Fruit fly (Drosophila melanogaster) whole organism, embryonic: ENCODE data around the gene CG11581.

Experiments used
- Bteb2 ChIP-seq: fragments of 200-800 bp; sonication (Bioruptor generic); optimal IDR thresholded peaks from 2 replicates; lab custom pipeline; 2016; ENCODE audit warnings: missing biosample characterization, missing genetic modification characterization
- C15 ChIP-seq: fragments of 200-800 bp; sonication (Bioruptor generic); IDR thresholded peaks from 3 replicates; pipeline ENCODE4 v1.3.6; 2022; ENCODE audit warnings: missing biosample characterization, missing genetic modification characterization
- CG10366 ChIP-seq: fragments of 200-800 bp; sonication (Bioruptor generic); IDR thresholded peaks from 2 replicates; pipeline ENCODE4 v1.3.6; 2022; ENCODE audit warnings: missing biosample characterization, missing genetic modification characterization
- CG10462 ChIP-seq: fragments of 200-800 bp; sonication (Bioruptor generic); optimal IDR thresholded peaks from 2 replicates; lab custom pipeline; 2016; ENCODE audit warnings: missing biosample characterization, missing genetic modification characterization
- CG10543 ChIP-seq: fragments of 200-800 bp; sonication (Bioruptor generic); optimal IDR thresholded peaks from 3 replicates; lab custom pipeline; 2017; ENCODE audit warnings: missing biosample characterization, mild to moderate bottlenecking, missing genetic modification characterization, moderate library complexity
- CG10979 ChIP-seq: fragments of 200-800 bp; sonication (Bioruptor generic); optimal IDR thresholded peaks from 2 replicates; lab custom pipeline; 2018; ENCODE audit warnings: missing biosample characterization, mild to moderate bottlenecking, missing genetic modification characterization, moderate library complexity
- CG17186 ChIP-seq: fragments of 200-800 bp; sonication (Bioruptor generic); optimal IDR thresholded peaks from 3 replicates; lab custom pipeline; 2017; ENCODE audit warnings: missing biosample characterization, missing genetic modification reagents, missing genetic modification characterization
- CG17361 ChIP-seq: fragments of 200-800 bp; sonication (Bioruptor generic); IDR thresholded peaks from 3 replicates; pipeline ENCODE4 v1.3.6; 2022; ENCODE audit warnings: missing biosample characterization, missing genetic modification characterization
- CG18619 ChIP-seq: fragments of 200-800 bp; sonication (Bioruptor generic); optimal IDR thresholded peaks from 3 replicates; lab custom pipeline; 2017; ENCODE audit warnings: missing biosample characterization, mild to moderate bottlenecking, missing genetic modification characterization
- CG2116 ChIP-seq: fragments of 200-800 bp; sonication (Bioruptor generic); optimal IDR thresholded peaks from 3 replicates; lab custom pipeline; 2018; ENCODE audit warnings: missing biosample characterization, mild to moderate bottlenecking, missing genetic modification characterization
- CG32767 ChIP-seq: fragments of 200-800 bp; sonication (Bioruptor generic); IDR thresholded peaks from 2 replicates; pipeline ENCODE4 v1.3.6; 2022; ENCODE audit warnings: missing biosample characterization, missing genetic modification characterization
- CG34422 ChIP-seq: fragments of 200-800 bp; sonication (Bioruptor generic); IDR thresholded peaks from 3 replicates; pipeline ENCODE4 v1.3.6; 2022; ENCODE audit warnings: missing biosample characterization, missing genetic modification characterization
- CG4424 ChIP-seq: fragments of 200-800 bp; sonication (Bioruptor generic); optimal IDR thresholded peaks from 3 replicates; lab custom pipeline; 2016; ENCODE audit warnings: missing biosample characterization, missing genetic modification characterization
- CG4730 ChIP-seq: fragments of 200-800 bp; sonication (Bioruptor generic); IDR thresholded peaks from 2 replicates; pipeline ENCODE4 v1.3.6; 2022; ENCODE audit warnings: missing biosample characterization, missing genetic modification characterization
- CG6175 ChIP-seq: fragments of 200-800 bp; sonication (Bioruptor generic); IDR thresholded peaks from 3 replicates; pipeline ENCODE4 v1.3.6; 2022; ENCODE audit warnings: missing biosample characterization, missing genetic modification characterization
- CG7271 ChIP-seq: fragments of 200-800 bp; sonication (Bioruptor generic); optimal IDR thresholded peaks from 2 replicates; lab custom pipeline; 2018; ENCODE audit warnings: missing biosample characterization, mild to moderate bottlenecking, missing genetic modification characterization, moderate library complexity
- CG8388 ChIP-seq: fragments of 200-800 bp; sonication (Bioruptor generic); optimal IDR thresholded peaks from 2 replicates; lab custom pipeline; 2019; ENCODE audit warnings: missing biosample characterization, mild to moderate bottlenecking, missing genetic modification characterization, moderate library complexity
- CG8924 ChIP-seq: fragments of 200-800 bp; optimal IDR thresholded peaks from 3 replicates; lab custom pipeline; 2019; ENCODE audit warnings: missing biosample characterization, mild to moderate bottlenecking, missing genetic modification characterization, moderate library complexity
- CG9932 ChIP-seq: fragments of 200-800 bp; sonication (Bioruptor generic); IDR thresholded peaks from 2 replicates; pipeline ENCODE4 v1.3.6; 2022; ENCODE audit warnings: missing biosample characterization, missing genetic modification characterization
- Chrac-16 ChIP-seq: fragments of 200-800 bp; sonication (Bioruptor generic); optimal IDR thresholded peaks from 3 replicates; lab custom pipeline; 2016; ENCODE audit warnings: missing biosample characterization, missing genetic modification characterization
- Dek ChIP-seq: fragments of 200-800 bp; sonication (Bioruptor generic); optimal IDR thresholded peaks from 3 replicates; lab custom pipeline; 2019; ENCODE audit warnings: missing biosample characterization, mild to moderate bottlenecking, missing genetic modification characterization, moderate library complexity
- Gsc ChIP-seq: fragments of 200-800 bp; sonication (Bioruptor generic); IDR thresholded peaks from 2 replicates; pipeline ENCODE4 v1.3.6; 2022; ENCODE audit warnings: missing biosample characterization, missing genetic modification characterization
- Gug ChIP-seq: fragments of 200-800 bp; sonication (Bioruptor generic); IDR thresholded peaks from 4 replicates; pipeline ENCODE4 v1.3.6; 2022; ENCODE audit warnings: missing biosample characterization, missing genetic modification characterization
- HHEX ChIP-seq: fragments of 200-800 bp; sonication (Bioruptor generic); optimal IDR thresholded peaks from 3 replicates; lab custom pipeline; 2017; ENCODE audit warnings: missing biosample characterization, mild to moderate bottlenecking, missing genetic modification characterization, missing genetic modification reagents
- Hey ChIP-seq: fragments of 200-800 bp; sonication (Bioruptor generic); optimal IDR thresholded peaks from 3 replicates; lab custom pipeline; 2018; ENCODE audit warnings: missing biosample characterization, mild to moderate bottlenecking, missing genetic modification characterization
- Hmr ChIP-seq: fragments of 200-800 bp; sonication (Bioruptor generic); optimal IDR thresholded peaks from 3 replicates; lab custom pipeline; 2017; ENCODE audit warnings: mild to moderate bottlenecking, missing biosample characterization, missing genetic modification reagents, missing genetic modification characterization
- Hr51 ChIP-seq, 2 experiments: fragments of 200-800 bp; sonication (Bioruptor generic); optimal IDR thresholded peaks; 2 replicates in 1 of 2; 3 replicates in 1 of 2; lab custom pipeline; 2016 to 2018; ENCODE audit warnings: missing biosample characterization in 2 of 2, missing genetic modification characterization in 2 of 2, mild to moderate bottlenecking in 1 of 2, moderate library complexity in 1 of 2
- Pdp1 ChIP-seq, 2 experiments: fragments of 200-800 bp; sonication (Bioruptor generic); optimal IDR thresholded peaks; 3 replicates each; lab custom pipeline; 2016; ENCODE audit warnings: missing biosample characterization in 2 of 2, missing genetic modification characterization in 2 of 2, mild to moderate bottlenecking in 1 of 2, moderate library complexity in 1 of 2
- Rfx ChIP-seq: fragments of 200-800 bp; sonication (Bioruptor generic); IDR thresholded peaks from 2 replicates; pipeline ENCODE4 v1.3.6; 2022; ENCODE audit warnings: missing biosample characterization, missing genetic modification characterization
- Xrp1 ChIP-seq: fragments of 200-800 bp; sonication (Bioruptor generic); IDR thresholded peaks from 2 replicates; pipeline ENCODE4 v1.3.6; 2022; ENCODE audit warnings: missing biosample characterization, missing genetic modification characterization
- ab ChIP-seq: fragments of 200-800 bp; sonication (Bioruptor generic); optimal IDR thresholded peaks from 2 replicates; lab custom pipeline; 2016; ENCODE audit warnings: missing biosample characterization, missing genetic modification characterization
- aop ChIP-seq: fragments of 200-800 bp; sonication (Bioruptor generic); IDR thresholded peaks from 2 replicates; pipeline ENCODE4 v1.3.6; 2022; ENCODE audit warnings: missing biosample characterization, missing genetic modification characterization
- ase ChIP-seq: fragments of 200-800 bp; sonication (Bioruptor generic); IDR thresholded peaks from 3 replicates; pipeline ENCODE4 v1.3.6; 2022; ENCODE audit warnings: missing biosample characterization, missing genetic modification characterization
- bbx ChIP-seq: fragments of 200-800 bp; sonication (Bioruptor generic); IDR thresholded peaks from 2 replicates; pipeline ENCODE4 v1.3.6; 2022; ENCODE audit warnings: missing biosample characterization, missing genetic modification characterization; ENCODE audit not compliant: partially characterized antibody
- btn ChIP-seq: fragments of 200-800 bp; sonication (Bioruptor generic); optimal IDR thresholded peaks from 2 replicates; lab custom pipeline; 2016; ENCODE audit warnings: missing biosample characterization, missing genetic modification characterization
- chm ChIP-seq: fragments of 200-800 bp; sonication (Bioruptor generic); IDR thresholded peaks from 2 replicates; pipeline ENCODE4 v1.3.6; 2022; ENCODE audit warnings: missing biosample characterization, missing genetic modification characterization
- crol ChIP-seq: fragments of 200-800 bp; sonication (Bioruptor generic); IDR thresholded peaks from 2 replicates; pipeline ENCODE4 v1.3.6; 2022; ENCODE audit warnings: missing biosample characterization, missing genetic modification characterization
- ftz-f1 ChIP-seq: fragments of 200-800 bp; sonication (Bioruptor generic); optimal IDR thresholded peaks from 2 replicates; lab custom pipeline; 2016; ENCODE audit warnings: missing biosample characterization, missing genetic modification characterization
- gfzf ChIP-seq: fragments of 200-800 bp; sonication (Bioruptor generic); optimal IDR thresholded peaks from 2 replicates; lab custom pipeline; 2016; ENCODE audit warnings: missing biosample characterization, mild to moderate bottlenecking, missing genetic modification characterization, moderate library complexity
- hbn ChIP-seq: fragments of 200-800 bp; sonication (Bioruptor generic); IDR thresholded peaks from 2 replicates; pipeline ENCODE4 v1.3.6; 2022; ENCODE audit warnings: missing biosample characterization, missing genetic modification characterization; ENCODE audit not compliant: partially characterized antibody
- lab ChIP-seq: fragments of 200-800 bp; sonication (Bioruptor generic); optimal IDR thresholded peaks from 3 replicates; lab custom pipeline; 2017; ENCODE audit warnings: missing biosample characterization, missing genetic modification characterization, mild to moderate bottlenecking, moderate library complexity, missing genetic modification reagents
- nmo ChIP-seq: fragments of 200-800 bp; sonication (Bioruptor generic); optimal IDR thresholded peaks from 2 replicates; lab custom pipeline; 2018; ENCODE audit warnings: missing biosample characterization, mild to moderate bottlenecking, missing genetic modification characterization, moderate library complexity
- pfk ChIP-seq: fragments of 200-800 bp; sonication (Bioruptor generic); optimal IDR thresholded peaks from 2 replicates; lab custom pipeline; 2018; ENCODE audit warnings: missing biosample characterization, mild to moderate bottlenecking, missing genetic modification characterization, moderate library complexity
- pho ChIP-seq: fragments of 200-800 bp; sonication (Bioruptor generic); optimal IDR thresholded peaks from 2 replicates; lab custom pipeline; 2016; ENCODE audit warnings: missing biosample characterization, missing genetic modification characterization
- phol ChIP-seq: fragments of 200-800 bp; sonication (Bioruptor generic); optimal IDR thresholded peaks from 3 replicates; lab custom pipeline; 2018; ENCODE audit warnings: missing biosample characterization, mild to moderate bottlenecking, missing genetic modification characterization, moderate library complexity
- scrt ChIP-seq: fragments of 200-800 bp; sonication (Bioruptor generic); optimal IDR thresholded peaks from 2 replicates; lab custom pipeline; 2018; ENCODE audit warnings: missing biosample characterization, mild to moderate bottlenecking, missing genetic modification characterization, moderate library complexity
- slbo ChIP-seq: fragments of 200-800 bp; sonication (Bioruptor generic); IDR thresholded peaks from 2 replicates; pipeline ENCODE4 v1.3.6; 2022; ENCODE audit warnings: missing biosample characterization, missing genetic modification characterization
- stc ChIP-seq: fragments of 200-800 bp; sonication (Bioruptor generic); IDR thresholded peaks from 2 replicates; pipeline ENCODE4 v1.3.6; 2022; ENCODE audit warnings: missing biosample characterization, missing genetic modification characterization

CG11581 gene

dm6 chrX:14214505-14215449, 38.1 kb downstream of the CG11581 start (continued):
- TF ChIP-seq Bteb2: no peak
- TF ChIP-seq CG10979: peak; percentile 35
- TF ChIP-seq Hmr (GFP tag; lab: Kevin White, UChicago): peak; percentile 70
- TF ChIP-seq CG4424: peak; percentile 27
- no peak for TF ChIP-seq bbx
- no peak for TF ChIP-seq CG7271 (tag; lab: Kevin White, UChicago)
- TF ChIP-seq pfk (GFP tag; lab: Kevin White, UChicago): no peak
- peak; percentile 59 for TF ChIP-seq HHEX
- TF ChIP-seq Pdp1 (GFP tag; optimal IDR thresholded peaks at IDR 0.05; lab: Kevin White, UChicago): no peak
- TF ChIP-seq CG32767: 0 out of 2 replicates have a peak, but pooled peaks have one; percentile 24
- no peak for TF ChIP-seq CG4730 (GFP tag; lab: Robert Waterston, UW)
- peak; percentile 37 for TF ChIP-seq CG8924 (tag; lab: Kevin White, UChicago)
- TF ChIP-seq C15 (GFP tag; lab: Robert Waterston, UW): no peak
- peak; percentile 69 for TF ChIP-seq slbo (GFP tag; lab: Robert Waterston, UW)
- TF ChIP-seq Xrp1: 0 out of 2 replicates have a peak, but pooled peaks have one; percentile 19
- TF ChIP-seq CG34422: peak; percentile 43; the same call in 1 of the 3 replicates
- TF ChIP-seq Hr51 (GFP tag; optimal IDR thresholded peaks at IDR 0.05; lab: Kevin White, UChicago): peak in 1 of 2 experiments; percentile 59
- peak; percentile 43 for TF ChIP-seq scrt (GFP tag; lab: Kevin White, UChicago)
- no peak for TF ChIP-seq ab
- 0 out of 4 replicates have a peak, but pooled peaks have one; percentile 4 for TF ChIP-seq Gug (GFP tag; lab: Robert Waterston, UW)
- no peak for TF ChIP-seq chm (GFP tag; lab: Robert Waterston, UW)
- TF ChIP-seq CG10462 (GFP tag; lab: Kevin White, UChicago): no peak
- TF ChIP-seq Chrac-16: no peak
- TF ChIP-seq CG8388: peak; percentile 21
- peak; percentile 42 for TF ChIP-seq Dek (tag; lab: Kevin White, UChicago)
- no peak for TF ChIP-seq gfzf (GFP tag; lab: Kevin White, UChicago)
- no peak for TF ChIP-seq CG10543 (GFP tag; lab: Kevin White, UChicago)
- no peak for TF ChIP-seq aop (GFP tag; lab: Robert Waterston, UW)
- peak; percentile 16; the same call in 1 of the 2 replicates for TF ChIP-seq CG10366
- no peak for TF ChIP-seq pho
- TF ChIP-seq btn (GFP tag; lab: Kevin White, UChicago): no peak
- TF ChIP-seq Gsc (GFP tag; lab: Robert Waterston, UW): no peak
- TF ChIP-seq CG6175 (GFP tag; lab: Robert Waterston, UW): no peak
- peak; percentile 73 for TF ChIP-seq crol (GFP tag; lab: Robert Waterston, UW)
- peak; percentile 49 for TF ChIP-seq nmo (GFP tag; lab: Kevin White, UChicago)
- no peak for TF ChIP-seq hbn (GFP tag; lab: Robert Waterston, UW)
- no peak for TF ChIP-seq Hey
- no peak for TF ChIP-seq CG2116 (GFP tag; lab: Kevin White, UChicago)
- peak; percentile 33; the same call in 2 of the 3 replicates for TF ChIP-seq CG17361 (GFP tag; lab: Robert Waterston, UW)
- TF ChIP-seq ftz-f1 (GFP tag; lab: Kevin White, UChicago): no peak
- TF ChIP-seq ase (GFP tag; lab: Robert Waterston, UW): no peak
- peak; percentile 63 for TF ChIP-seq CG9932 (GFP tag; lab: Robert Waterston, UW)
- 0 out of 2 replicates have a peak, but pooled peaks have one; percentile 31 for TF ChIP-seq stc (GFP tag; lab: Robert Waterston, UW)
- TF ChIP-seq lab: peak; percentile 72
- TF ChIP-seq phol: peak; percentile 37
- no peak for TF ChIP-seq CG17186 (GFP tag; lab: Kevin White, UChicago)
- TF ChIP-seq CG18619 (GFP tag; lab: Kevin White, UChicago): peak; percentile 51
- TF ChIP-seq Rfx (GFP tag; lab: Robert Waterston, UW): peak; percentile 66
